Worm (Caenorhabditis elegans) whole organism, L2 larva: ENCODE results near the gene F47B7.5.

ENCODE experiments used
- Y55F3AM.14 ChIP-seq: fragments of 200-800 bp; sonication (Bioruptor generic); optimal IDR thresholded peaks from 2 replicates; lab custom pipeline; 2018; ENCODE audit warnings: mild to moderate bottlenecking, missing genetic modification characterization, missing compliant biosample characterization
- ceh-82 ChIP-seq: fragments of 150-350 bp; optimal IDR thresholded peaks from 2 replicates; lab custom pipeline; 2014; ENCODE audit warnings: missing biosample characterization, missing genetic modification characterization
- fos-1 ChIP-seq: fragments of 150-350 bp; optimal IDR thresholded peaks from 2 replicates; lab custom pipeline; 2014; ENCODE audit warnings: missing biosample characterization, missing genetic modification characterization
- gmeb-1 ChIP-seq: fragments of 150-350 bp; optimal IDR thresholded peaks from 2 replicates; lab custom pipeline; 2014; ENCODE audit warnings: missing biosample characterization, missing genetic modification characterization
- nhr-237 ChIP-seq: fragments of 150-350 bp; optimal IDR thresholded peaks from 2 replicates; lab custom pipeline; 2014; ENCODE audit warnings: missing biosample characterization, missing genetic modification characterization
- skn-1 ChIP-seq: sonication (generic microtip); optimal IDR thresholded peaks from 2 replicates; lab custom pipeline; 2017; ENCODE audit warnings: missing biosample characterization, missing genetic modification characterization
- ztf-4 ChIP-seq: fragments of 150-350 bp; optimal IDR thresholded peaks from 2 replicates; lab custom pipeline; 2014; ENCODE audit warnings: missing biosample characterization, missing genetic modification characterization

ce11 chrX:3766552-3766951 lies 2.1 kb downstream of the F47B7.5 start, which contains the start of gene F47B7.4:
- no peak for TF ChIP-seq nhr-237 (tag; lab: Kevin White, UChicago)
- TF ChIP-seq Y55F3AM.14: no peak
- no peak for TF ChIP-seq ceh-82 (tag; lab: Kevin White, UChicago)
- TF ChIP-seq gmeb-1 (tag; lab: Kevin White, UChicago): no peak
- no peak for TF ChIP-seq ztf-4
- TF ChIP-seq fos-1: no peak
- no peak for TF ChIP-seq skn-1 (tag; lab: Kevin White, UChicago)
